Worm (Caenorhabditis elegans): ENCODE measurements around the gene srh-37.

srh-37 gene

ce11 chrV:534176-534575 is 21.9 kb upstream of the srh-37 start, which contains the start of gene nhr-132 (continued):
- no peak for TF ChIP-seq Y55F3AM.14 (GFP tag; optimal IDR thresholded peaks at IDR 0.05)
- TF ChIP-seq peb-1 (tag; optimal IDR thresholded peaks at IDR 0.05): no peak
- peak; percentile 37 for TF ChIP-seq fos-1 (tag; optimal IDR thresholded peaks at IDR 0.05)
- TF ChIP-seq blmp-1 (tag; optimal IDR thresholded peaks at IDR 0.05; ENCODE audit: insufficient read depth): no peak
- TF ChIP-seq ztf-4 (tag; optimal IDR thresholded peaks at IDR 0.05): no peak
- TF ChIP-seq sma-3 (GFP tag; optimal IDR thresholded peaks at IDR 0.05): peak; percentile 21
- TF ChIP-seq nhr-21 (tag; optimal IDR thresholded peaks at IDR 0.05): no peak
- TF ChIP-seq nhr-11 (tag; optimal IDR thresholded peaks at IDR 0.05): no peak
- no peak for TF ChIP-seq egl-27 (tag; optimal IDR thresholded peaks at IDR 0.05)
- TF ChIP-seq skn-1 (tag; optimal IDR thresholded peaks at IDR 0.05): no peak

ce11 chrV:532046-532445 is 19.7 kb upstream of the srh-37 start, which contains the start of gene nhr-58:
Gene nhr-58 (plus strand): TSS chrV:532259.
- no peak for TF ChIP-seq mab-5 (tag; optimal IDR thresholded peaks at IDR 0.05)
- TF ChIP-seq gmeb-1 (tag; optimal IDR thresholded peaks at IDR 0.05): peak; percentile 29
- no peak for TF ChIP-seq unc-62 (GFP tag; optimal IDR thresholded peaks at IDR 0.05)
- no peak for TF ChIP-seq lin-39 (tag; optimal IDR thresholded peaks at IDR 0.05)
- TF ChIP-seq crh-2 (tag; optimal IDR thresholded peaks at IDR 0.05): peak; percentile 63
- TF ChIP-seq lsy-2 (tag; optimal IDR thresholded peaks at IDR 0.05): no peak
- no peak for TF ChIP-seq nhr-11 (tag; optimal IDR thresholded peaks at IDR 0.05)
- peak; percentile 81 for TF ChIP-seq F13H6.1 (tag; optimal IDR thresholded peaks at IDR 0.05)
- TF ChIP-seq alr-1 (tag; optimal IDR thresholded peaks at IDR 0.05): no peak
- no peak for TF ChIP-seq ztf-4 (tag; optimal IDR thresholded peaks at IDR 0.05)
- TF ChIP-seq peb-1 (tag; optimal IDR thresholded peaks at IDR 0.05): no peak
- no peak for TF ChIP-seq nhr-237 (tag; optimal IDR thresholded peaks at IDR 0.05)
- peak; percentile 97 for TF ChIP-seq nhr-129 (tag; optimal IDR thresholded peaks at IDR 0.05)
- TF ChIP-seq mbf-1 (tag; optimal IDR thresholded peaks at IDR 0.05): no peak
- TF ChIP-seq nhr-21 (tag; optimal IDR thresholded peaks at IDR 0.05): peak; percentile 66
- no peak for TF ChIP-seq ceh-82 (tag; optimal IDR thresholded peaks at IDR 0.05)
- peak; percentile 99 for TF ChIP-seq sma-9 (GFP tag; optimal IDR thresholded peaks at IDR 0.05)
- peak; percentile 43 for TF ChIP-seq sma-9 (tag; optimal IDR thresholded peaks at IDR 0.05)
- no peak for TF ChIP-seq ztf-11 (tag; optimal IDR thresholded peaks at IDR 0.05)
- TF ChIP-seq sma-3 (GFP tag; optimal IDR thresholded peaks at IDR 0.05): peak; percentile 61
- TF ChIP-seq ZK546.5 (tag; optimal IDR thresholded peaks at IDR 0.05): no peak
- no peak for TF ChIP-seq nhr-12 (tag; optimal IDR thresholded peaks at IDR 0.05)
- peak in 1 of 2 experiments; percentile 51 for TF ChIP-seq mdl-1 (tag; optimal IDR thresholded peaks at IDR 0.05)
- peak; percentile 83 for TF ChIP-seq egl-27 (tag; optimal IDR thresholded peaks at IDR 0.05)
- no peak for TF ChIP-seq nhr-10 (tag; optimal IDR thresholded peaks at IDR 0.05)
- no peak for TF ChIP-seq ztf-1 (GFP tag; conservative IDR thresholded peaks at IDR 0.05)
- TF ChIP-seq nhr-25 (tag; optimal IDR thresholded peaks at IDR 0.05): no peak
- peak; percentile 70 for TF ChIP-seq unc-55 (GFP tag; optimal IDR thresholded peaks at IDR 0.05)
- peak; percentile 18 for TF ChIP-seq ceh-16 (tag; optimal IDR thresholded peaks at IDR 0.05)
- TF ChIP-seq dmd-4 (tag; optimal IDR thresholded peaks at IDR 0.05): no peak
- peak; percentile 64 for TF ChIP-seq blmp-1 (tag; optimal IDR thresholded peaks at IDR 0.05; ENCODE audit: insufficient read depth)
- TF ChIP-seq elt-1 (tag; optimal IDR thresholded peaks at IDR 0.05): no peak
- peak; percentile 17 for TF ChIP-seq snpc-4 (tag; optimal IDR thresholded peaks at IDR 0.05)
- no peak for TF ChIP-seq zag-1 (tag; optimal IDR thresholded peaks at IDR 0.05)
- TF ChIP-seq sem-4 (tag; optimal IDR thresholded peaks at IDR 0.05): no peak
- no peak for TF ChIP-seq aly-2 (tag; optimal IDR thresholded peaks at IDR 0.05)
- no peak for TF ChIP-seq nhr-23 (tag; optimal IDR thresholded peaks at IDR 0.05)
- peak; percentile 93 for TF ChIP-seq fos-1 (tag; optimal IDR thresholded peaks at IDR 0.05)
- TF ChIP-seq nhr-6 (tag; optimal IDR thresholded peaks at IDR 0.05): peak; percentile 15
- no peak for TF ChIP-seq ama-1 (optimal IDR thresholded peaks at IDR 0.05)
- TF ChIP-seq lin-13 (GFP tag; optimal IDR thresholded peaks at IDR 0.05): no peak
- TF ChIP-seq Y55F3AM.14 (GFP tag; optimal IDR thresholded peaks at IDR 0.05): no peak
- no peak for TF ChIP-seq unc-39 (tag; optimal IDR thresholded peaks at IDR 0.05)
- TF ChIP-seq skn-1 (tag; optimal IDR thresholded peaks at IDR 0.05): no peak
- TF ChIP-seq lin-11 (tag; optimal IDR thresholded peaks at IDR 0.05): no peak
- peak; percentile 62 for TF ChIP-seq C34F6.9 (tag; optimal IDR thresholded peaks at IDR 0.05)
- TF ChIP-seq elt-3 (tag; optimal IDR thresholded peaks at IDR 0.05): no peak
- TF ChIP-seq R02D3.7 (tag; optimal IDR thresholded peaks at IDR 0.05): no peak
- no peak for TF ChIP-seq nhr-77 (tag; optimal IDR thresholded peaks at IDR 0.05)
